Fruit fly (Drosophila melanogaster) whole organism: Measurements from ENCODE around the gene Cph.

Experiments used
- CG8478 ChIP-seq: fragments of >200 bp; optimal IDR thresholded peaks from 2 replicates; lab custom pipeline; 2018; ENCODE audit warnings: inconsistent platforms
- EcR ChIP-seq, 2 experiments: fragments of >200 bp; optimal IDR thresholded peaks; 2 replicates each; lab custom pipeline; 2017; ENCODE audit warnings: missing biosample characterization in 2 of 2, missing genetic modification characterization in 2 of 2, missing genetic modification reagents in 2 of 2
- psq ChIP-seq: fragments of >200 bp; optimal IDR thresholded peaks from 2 replicates; lab custom pipeline; 2017

- TF ChIP-seq psq (lab: Kevin White, UChicago): no peak
- TF ChIP-seq EcR (GFP tag; optimal IDR thresholded peaks at IDR 0.05; lab: Kevin White, UChicago): no peak
- TF ChIP-seq CG8478 (lab: Kevin White, UChicago): no peak
Observed at dm6 chrX:7101302-7102012, 36.1 kb upstream of the Cph start.
